Fruit fly (Drosophila melanogaster) S2 (cell line): ENCODE measurements around the gene danr.

Experiments
- CG8478 ChIP-seq: fragments of >200 bp; optimal IDR thresholded peaks from 2 replicates; lab custom pipeline; 2018
- CTCF ChIP-seq, 2 experiments: fragments of >200 bp; optimal IDR thresholded peaks; 2 replicates each; lab custom pipeline; 2018

danr gene

dm6 chr3R:25167407-25168191 is 29.7 kb downstream of the danr start:
- TF ChIP-seq CTCF (optimal IDR thresholded peaks at IDR 0.05; lab: Kevin White, UChicago) (no peak), CG8478 (lab: Kevin White, UChicago) (no peak)

- TF ChIP-seq CG8478 (lab: Kevin White, UChicago) (no peak), CTCF (optimal IDR thresholded peaks at IDR 0.05; lab: Kevin White, UChicago) (no peak)
Measured at dm6 chr3R:25168259-25168972, 30.5 kb downstream of the danr start.

dm6 chr3R:25172353-25172752 is 34.5 kb downstream of the danr start:
- no peak for TF ChIP-seq CTCF (optimal IDR thresholded peaks at IDR 0.05; lab: Kevin White, UChicago)
- TF ChIP-seq CG8478 (lab: Kevin White, UChicago), result no peak

dm6 chr3R:25172976-25173375 is 35.1 kb downstream of the danr start:
- TF ChIP-seq CG8478 (lab: Kevin White, UChicago) (no peak), CTCF (optimal IDR thresholded peaks at IDR 0.05; lab: Kevin White, UChicago) (no peak)

- TF ChIP-seq CG8478 (lab: Kevin White, UChicago), result no peak
- TF ChIP-seq CTCF (optimal IDR thresholded peaks at IDR 0.05; lab: Kevin White, UChicago), result no peak
Measured at dm6 chr3R:25174244-25174643, 36.4 kb downstream of the danr start.

dm6 chr3R:25176517-25176916 is 38.6 kb downstream of the danr start:
- TF ChIP-seq CG8478 (lab: Kevin White, UChicago), result no peak
- no peak for TF ChIP-seq CTCF (optimal IDR thresholded peaks at IDR 0.05; lab: Kevin White, UChicago)

dm6 chr3R:25177429-25177828 is 39.6 kb downstream of the danr start:
- TF ChIP-seq CTCF (optimal IDR thresholded peaks at IDR 0.05; lab: Kevin White, UChicago), result no peak
- no peak for TF ChIP-seq CG8478 (lab: Kevin White, UChicago)

dm6 chr3R:25178521-25178920 is 40.6 kb downstream of the danr start:
- no peak for TF ChIP-seq CTCF (optimal IDR thresholded peaks at IDR 0.05; lab: Kevin White, UChicago)
- no peak for TF ChIP-seq CG8478 (lab: Kevin White, UChicago)

- TF ChIP-seq CTCF (optimal IDR thresholded peaks at IDR 0.05; lab: Kevin White, UChicago), result no peak
- TF ChIP-seq CG8478 (lab: Kevin White, UChicago), result no peak
Measured at dm6 chr3R:25181424-25181823, 43.6 kb downstream of the danr start.

- TF ChIP-seq CG8478 (lab: Kevin White, UChicago) (no peak), CTCF (optimal IDR thresholded peaks at IDR 0.05; lab: Kevin White, UChicago) (no peak)
Measured at dm6 chr3R:25183484-25184442, 45.9 kb downstream of the danr start, which contains the start of gene dan. Gene dan, plus strand, starts transcription at chr3R:25184383.

dm6 chr3R:25184540-25184939 is 46.7 kb downstream of the danr start:
- TF ChIP-seq CTCF (optimal IDR thresholded peaks at IDR 0.05; lab: Kevin White, UChicago) (no peak), CG8478 (lab: Kevin White, UChicago) (no peak)

dm6 chr3R:25188990-25189389 is 51.1 kb downstream of the danr start:
- TF ChIP-seq CTCF (optimal IDR thresholded peaks at IDR 0.05; lab: Kevin White, UChicago), result no peak
- TF ChIP-seq CG8478 (lab: Kevin White, UChicago), result no peak
